Worm (Caenorhabditis elegans): ENCODE data around the gene pelo-1.

The pelo-1 gene

ce11 chrIII:4240126-4240525 lies 36.1 kb upstream of the pelo-1 start:
- TF ChIP-seq blmp-1 (tag; optimal IDR thresholded peaks at IDR 0.05; ENCODE audit: insufficient read depth) = no peak
- peak; percentile 89 for TF ChIP-seq fos-1 (tag; optimal IDR thresholded peaks at IDR 0.05)
- no peak for TF ChIP-seq ceh-82 (tag; optimal IDR thresholded peaks at IDR 0.05)
- TF ChIP-seq nhr-6 (tag; optimal IDR thresholded peaks at IDR 0.05) = no peak
- no peak for TF ChIP-seq ZK546.5 (tag; optimal IDR thresholded peaks at IDR 0.05)
- no peak for TF ChIP-seq R02D3.7 (tag; optimal IDR thresholded peaks at IDR 0.05)
- peak; percentile 38 for TF ChIP-seq gmeb-1 (tag; optimal IDR thresholded peaks at IDR 0.05)
- peak; percentile 38 for TF ChIP-seq crh-2 (tag; optimal IDR thresholded peaks at IDR 0.05)
- no peak for TF ChIP-seq sma-3 (GFP tag; optimal IDR thresholded peaks at IDR 0.05)
- no peak for TF ChIP-seq ztf-1 (GFP tag; conservative IDR thresholded peaks at IDR 0.05)
- TF ChIP-seq unc-62 (GFP tag; optimal IDR thresholded peaks at IDR 0.05) = no peak
- TF ChIP-seq nhr-77 (tag; optimal IDR thresholded peaks at IDR 0.05) = no peak
- TF ChIP-seq ceh-16 (tag; optimal IDR thresholded peaks at IDR 0.05) = no peak
- no peak for TF ChIP-seq lin-39 (tag; optimal IDR thresholded peaks at IDR 0.05)
- TF ChIP-seq sma-9 (GFP tag; optimal IDR thresholded peaks at IDR 0.05) = peak; percentile 32
- no peak for TF ChIP-seq sma-9 (tag; optimal IDR thresholded peaks at IDR 0.05)
- TF ChIP-seq ama-1 (optimal IDR thresholded peaks at IDR 0.05) = no peak
- TF ChIP-seq sem-4 (tag; optimal IDR thresholded peaks at IDR 0.05) = no peak
- no peak for TF ChIP-seq nhr-11 (tag; optimal IDR thresholded peaks at IDR 0.05)

- TF ChIP-seq lin-13 (GFP tag; optimal IDR thresholded peaks at IDR 0.05) = peak; percentile 84
- TF ChIP-seq Y55F3AM.14 (GFP tag; optimal IDR thresholded peaks at IDR 0.05) = peak; percentile 79
- peak; percentile 94 for TF ChIP-seq C34F6.9 (tag; optimal IDR thresholded peaks at IDR 0.05)
- no peak for TF ChIP-seq nhr-77 (tag; optimal IDR thresholded peaks at IDR 0.05)
- no peak for TF ChIP-seq nhr-23 (tag; optimal IDR thresholded peaks at IDR 0.05)
- TF ChIP-seq mdl-1 (tag; optimal IDR thresholded peaks at IDR 0.05) = peak; percentile 90 to 97
- TF ChIP-seq lsy-2 (tag; optimal IDR thresholded peaks at IDR 0.05) = peak; percentile 57 to 89
- TF ChIP-seq elt-3 (tag; optimal IDR thresholded peaks at IDR 0.05) = no peak
- TF ChIP-seq dmd-4 (tag; optimal IDR thresholded peaks at IDR 0.05) = no peak
- peak; percentile 93 for TF ChIP-seq sma-3 (GFP tag; optimal IDR thresholded peaks at IDR 0.05)
- TF ChIP-seq egl-27 (tag; optimal IDR thresholded peaks at IDR 0.05) = peak; percentile 91
- peak; percentile 65 for TF ChIP-seq nhr-10 (tag; optimal IDR thresholded peaks at IDR 0.05)
- peak; percentile 6 for TF ChIP-seq unc-62 (GFP tag; optimal IDR thresholded peaks at IDR 0.05)
- peak; percentile 41 for TF ChIP-seq ceh-16 (tag; optimal IDR thresholded peaks at IDR 0.05)
- no peak for TF ChIP-seq ZK546.5 (tag; optimal IDR thresholded peaks at IDR 0.05)
- peak; percentile 87 for TF ChIP-seq nhr-6 (tag; optimal IDR thresholded peaks at IDR 0.05)
- TF ChIP-seq F13H6.1 (tag; optimal IDR thresholded peaks at IDR 0.05) = peak; percentile 99
- no peak for TF ChIP-seq peb-1 (tag; optimal IDR thresholded peaks at IDR 0.05)
- TF ChIP-seq nhr-129 (tag; optimal IDR thresholded peaks at IDR 0.05) = peak; percentile 97
- TF ChIP-seq sma-9 (GFP tag; optimal IDR thresholded peaks at IDR 0.05) = peak; percentile 99
- TF ChIP-seq sma-9 (tag; optimal IDR thresholded peaks at IDR 0.05) = peak; percentile 37
- TF ChIP-seq ztf-4 (tag; optimal IDR thresholded peaks at IDR 0.05) = peak; percentile 91
- TF ChIP-seq snpc-4 (tag; optimal IDR thresholded peaks at IDR 0.05) = peak; percentile 25
- TF ChIP-seq mbf-1 (tag; optimal IDR thresholded peaks at IDR 0.05) = no peak
- TF ChIP-seq nhr-11 (tag; optimal IDR thresholded peaks at IDR 0.05) = peak; percentile 84
- TF ChIP-seq ztf-1 (GFP tag; conservative IDR thresholded peaks at IDR 0.05) = no peak
- TF ChIP-seq nhr-237 (tag; optimal IDR thresholded peaks at IDR 0.05) = no peak
- TF ChIP-seq fos-1 (tag; optimal IDR thresholded peaks at IDR 0.05) = peak; percentile 96
- peak; percentile 74 for TF ChIP-seq lin-11 (tag; optimal IDR thresholded peaks at IDR 0.05)
- TF ChIP-seq skn-1 (tag; optimal IDR thresholded peaks at IDR 0.05) = peak; percentile 5
- no peak for TF ChIP-seq nhr-12 (tag; optimal IDR thresholded peaks at IDR 0.05)
- TF ChIP-seq elt-1 (tag; optimal IDR thresholded peaks at IDR 0.05) = no peak
- TF ChIP-seq nhr-21 (tag; optimal IDR thresholded peaks at IDR 0.05) = peak; percentile 98
- TF ChIP-seq aly-2 (tag; optimal IDR thresholded peaks at IDR 0.05) = no peak
- peak; percentile 91 for TF ChIP-seq blmp-1 (tag; optimal IDR thresholded peaks at IDR 0.05; ENCODE audit: insufficient read depth)
- peak; percentile 80 for TF ChIP-seq gmeb-1 (tag; optimal IDR thresholded peaks at IDR 0.05)
- no peak for TF ChIP-seq alr-1 (tag; optimal IDR thresholded peaks at IDR 0.05)
- TF ChIP-seq nhr-25 (tag; optimal IDR thresholded peaks at IDR 0.05) = peak; percentile 94
- TF ChIP-seq sem-4 (tag; optimal IDR thresholded peaks at IDR 0.05) = peak; percentile 92
- TF ChIP-seq ztf-11 (tag; optimal IDR thresholded peaks at IDR 0.05) = no peak
- TF ChIP-seq R02D3.7 (tag; optimal IDR thresholded peaks at IDR 0.05) = no peak
- peak; percentile 97 for TF ChIP-seq crh-2 (tag; optimal IDR thresholded peaks at IDR 0.05)
- TF ChIP-seq unc-55 (GFP tag; optimal IDR thresholded peaks at IDR 0.05) = peak; percentile 86
- no peak for TF ChIP-seq ceh-82 (tag; optimal IDR thresholded peaks at IDR 0.05)
- peak; percentile 58 for TF ChIP-seq mab-5 (tag; optimal IDR thresholded peaks at IDR 0.05)
- peak; percentile 61 for TF ChIP-seq zag-1 (tag; optimal IDR thresholded peaks at IDR 0.05)
Measured at ce11 chrIII:4237660-4238059, 33.6 kb upstream of the pelo-1 start.

Data from whole organism, L2 larva.